Worm (Caenorhabditis elegans) whole organism, L2 larva: ENCODE results near the gene EGAP2.2.

Experiments used
- ama-1 ChIP-seq: fragments of 150-350 bp; optimal IDR thresholded peaks from 2 replicates; lab custom pipeline; 2018; ENCODE audit warnings: inconsistent platforms
- blmp-1 ChIP-seq: sonication (generic microtip); optimal IDR thresholded peaks from 2 replicates; lab custom pipeline; 2017; ENCODE audit warnings: missing genetic modification characterization, mild to moderate bottlenecking, missing compliant biosample characterization, antibody characterized with exemption, moderate library complexity; ENCODE audit not compliant: insufficient read depth
- elt-1 ChIP-seq: fragments of 150-350 bp; optimal IDR thresholded peaks from 2 replicates; lab custom pipeline; 2014; ENCODE audit warnings: missing biosample characterization, missing genetic modification characterization
- lin-39 ChIP-seq: fragments of 150-350 bp; optimal IDR thresholded peaks from 2 replicates; lab custom pipeline; 2014; ENCODE audit warnings: missing biosample characterization, missing genetic modification reagents, missing genetic modification characterization
- nhr-77 ChIP-seq: fragments of 150-350 bp; optimal IDR thresholded peaks from 2 replicates; lab custom pipeline; 2014; ENCODE audit warnings: missing biosample characterization, missing genetic modification characterization
- sem-4 ChIP-seq: fragments of 150-350 bp; optimal IDR thresholded peaks from 2 replicates; lab custom pipeline; 2014; ENCODE audit warnings: missing biosample characterization, missing genetic modification reagents, missing genetic modification characterization
- unc-39 ChIP-seq: fragments of 150-350 bp; optimal IDR thresholded peaks from 2 replicates; lab custom pipeline; 2014; ENCODE audit warnings: missing biosample characterization, missing genetic modification characterization
- unc-62 ChIP-seq: fragments of 150-350 bp; optimal IDR thresholded peaks from 2 replicates; lab custom pipeline; 2014; ENCODE audit warnings: missing biosample characterization, missing genetic modification reagents, missing genetic modification characterization
- ztf-11 ChIP-seq: sonication (generic microtip); optimal IDR thresholded peaks from 2 replicates; lab custom pipeline; 2017; ENCODE audit warnings: missing biosample characterization, missing genetic modification characterization

DNA sequence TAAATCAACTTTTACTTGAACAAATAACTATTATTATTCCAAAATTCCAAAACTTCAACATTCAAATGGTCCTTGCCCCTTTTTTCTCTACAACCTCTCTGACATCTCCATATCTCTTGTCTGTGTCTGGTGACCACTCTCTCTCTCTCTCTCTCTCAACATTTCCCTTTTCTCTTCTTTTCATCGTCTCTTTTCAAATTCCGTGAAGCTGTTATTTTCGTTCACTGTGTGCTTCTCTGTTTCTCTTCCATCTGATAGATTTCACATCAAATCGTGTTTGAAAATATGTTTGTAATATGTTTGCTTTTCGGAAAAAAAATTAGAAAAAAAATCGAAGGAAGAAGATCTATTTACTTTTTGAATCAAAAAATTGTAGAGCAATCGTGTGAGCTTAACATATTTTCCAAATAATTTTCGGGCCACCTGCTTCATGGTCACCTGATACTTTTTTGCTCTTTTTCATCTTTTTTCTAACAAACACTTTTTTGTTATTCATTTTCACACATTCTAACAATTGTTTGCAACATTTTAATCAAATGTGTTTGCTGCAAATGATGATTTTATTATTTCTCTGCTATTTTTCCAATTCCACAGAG, 28.6 kb upstream of the EGAP2.2 start:
- TF ChIP-seq lin-39 (tag; lab: Kevin White, UChicago) (no peak), elt-1 (tag; lab: Kevin White, UChicago) (no peak), ama-1 (peak; percentile 58), unc-62 (GFP tag; lab: Kevin White, UChicago) (no peak), sem-4 (tag; lab: Kevin White, UChicago) (no peak), nhr-77 (tag; lab: Kevin White, UChicago) (no peak), unc-39 (tag; lab: Kevin White, UChicago) (no peak), blmp-1 (tag; lab: Kevin White, UChicago) (peak; percentile 29), ztf-11 (tag; lab: Kevin White, UChicago) (no peak)
